Fruit fly (Drosophila melanogaster) whole organism, embryonic: Measurements from ENCODE around the gene vvl.

Source experiments
- Awh ChIP-seq: fragments of 200-800 bp; sonication (Bioruptor generic); IDR thresholded peaks from 2 replicates; pipeline ENCODE4, ENCODE4 v1.3.6; 2022; ENCODE audit warnings: missing biosample characterization, missing genetic modification characterization
- Bdp1 ChIP-seq: fragments of 200-800 bp; sonication (Bioruptor generic); optimal IDR thresholded peaks from 3 replicates; lab custom pipeline; 2016; ENCODE audit warnings: missing biosample characterization, missing genetic modification characterization
- Bgb ChIP-seq: fragments of 200-800 bp; sonication (Bioruptor generic); IDR thresholded peaks from 2 replicates; pipeline ENCODE4 v1.3.6; 2022; ENCODE audit warnings: missing biosample characterization, missing genetic modification characterization; ENCODE audit not compliant: partially characterized antibody
- CG10321 ChIP-seq: fragments of 200-800 bp; sonication (Bioruptor generic); IDR thresholded peaks from 2 replicates; pipeline ENCODE4 v1.3.6; 2022; ENCODE audit warnings: missing biosample characterization, missing genetic modification characterization
- CG11695 ChIP-seq: fragments of 200-800 bp; sonication (Bioruptor generic); IDR thresholded peaks from 3 replicates; pipeline ENCODE4 v1.3.6; 2022; ENCODE audit warnings: missing biosample characterization, missing genetic modification characterization
- CG12155 ChIP-seq: fragments of 200-800 bp; sonication (Bioruptor generic); optimal IDR thresholded peaks from 3 replicates; lab custom pipeline; 2016; ENCODE audit warnings: missing biosample characterization, missing genetic modification characterization
- CG13287 ChIP-seq: fragments of 200-800 bp; sonication (Bioruptor generic); IDR thresholded peaks from 2 replicates; pipeline ENCODE4 v1.3.6; 2022; ENCODE audit warnings: missing biosample characterization, missing genetic modification characterization; ENCODE audit not compliant: partially characterized antibody
- CG14014 ChIP-seq: fragments of 200-800 bp; sonication (Bioruptor generic); IDR thresholded peaks from 2 replicates; pipeline ENCODE4 v1.3.6; 2022; ENCODE audit warnings: missing biosample characterization, missing genetic modification characterization
- CG1529 ChIP-seq: fragments of 200-800 bp; sonication (Bioruptor generic); optimal IDR thresholded peaks from 3 replicates; lab custom pipeline; 2018; ENCODE audit warnings: missing biosample characterization, missing genetic modification characterization
- CG18262 ChIP-seq: fragments of 200-800 bp; optimal IDR thresholded peaks from 3 replicates; lab custom pipeline; 2019; ENCODE audit warnings: missing biosample characterization, mild to moderate bottlenecking, missing genetic modification characterization, moderate library complexity
- CG30403 ChIP-seq: fragments of 200-800 bp; sonication (Bioruptor generic); optimal IDR thresholded peaks from 3 replicates; lab custom pipeline; 2016; ENCODE audit warnings: missing biosample characterization, missing genetic modification characterization
- CG32532 ChIP-seq: fragments of 200-800 bp; sonication (Bioruptor generic); IDR thresholded peaks from 2 replicates; pipeline ENCODE4 v1.3.6; 2022; ENCODE audit warnings: missing biosample characterization, missing genetic modification characterization
- CG4328 ChIP-seq: fragments of 200-800 bp; sonication (Bioruptor generic); optimal IDR thresholded peaks from 3 replicates; lab custom pipeline; 2017; ENCODE audit warnings: missing biosample characterization, missing genetic modification reagents, missing genetic modification characterization
- CG4360 ChIP-seq: fragments of 200-800 bp; sonication (Bioruptor generic); IDR thresholded peaks from 2 replicates; pipeline ENCODE4 v1.3.6; 2022; ENCODE audit warnings: missing biosample characterization, missing genetic modification characterization
- CG4820 ChIP-seq: fragments of 200-800 bp; sonication (Bioruptor generic); optimal IDR thresholded peaks from 3 replicates; lab custom pipeline; 2016; ENCODE audit warnings: missing biosample characterization, missing genetic modification characterization
- CG6175 ChIP-seq: fragments of 200-800 bp; sonication (Bioruptor generic); IDR thresholded peaks from 3 replicates; pipeline ENCODE4 v1.3.6; 2022; ENCODE audit warnings: missing biosample characterization, missing genetic modification characterization
- CG6683 ChIP-seq: fragments of 200-800 bp; sonication (Bioruptor generic); optimal IDR thresholded peaks from 2 replicates; lab custom pipeline; 2017; ENCODE audit warnings: missing biosample characterization, mild to moderate bottlenecking, missing genetic modification characterization, missing genetic modification reagents
- CG6689 ChIP-seq: fragments of 200-800 bp; sonication (Bioruptor generic); IDR thresholded peaks from 2 replicates; pipeline ENCODE4 v1.3.6; 2022; ENCODE audit warnings: missing biosample characterization, missing genetic modification characterization
- CG7271 ChIP-seq: fragments of 200-800 bp; sonication (Bioruptor generic); optimal IDR thresholded peaks from 2 replicates; lab custom pipeline; 2018; ENCODE audit warnings: missing biosample characterization, mild to moderate bottlenecking, missing genetic modification characterization, moderate library complexity
- CG7745 ChIP-seq: fragments of 200-800 bp; sonication (Bioruptor generic); optimal IDR thresholded peaks from 2 replicates; lab custom pipeline; 2018; ENCODE audit warnings: missing biosample characterization, mild to moderate bottlenecking, missing genetic modification characterization, moderate library complexity
- CG8924 ChIP-seq: fragments of 200-800 bp; optimal IDR thresholded peaks from 3 replicates; lab custom pipeline; 2019; ENCODE audit warnings: missing biosample characterization, mild to moderate bottlenecking, missing genetic modification characterization, moderate library complexity
- Dll ChIP-seq: fragments of 200-800 bp; sonication (Bioruptor generic); IDR thresholded peaks from 4 replicates; pipeline ENCODE4 v1.3.6; 2022; ENCODE audit warnings: missing biosample characterization, missing genetic modification characterization; ENCODE audit not compliant: partially characterized antibody
- Fer3 ChIP-seq: fragments of 200-800 bp; sonication (Bioruptor generic); optimal IDR thresholded peaks from 2 replicates; lab custom pipeline; 2018; ENCODE audit warnings: missing biosample characterization, mild to moderate bottlenecking, missing genetic modification characterization, moderate library complexity
- Hmr ChIP-seq: fragments of 200-800 bp; sonication (Bioruptor generic); optimal IDR thresholded peaks from 3 replicates; lab custom pipeline; 2017; ENCODE audit warnings: mild to moderate bottlenecking, missing biosample characterization, missing genetic modification reagents, missing genetic modification characterization
- Hr78 ChIP-seq, 2 experiments: fragments of 200-800 bp in 1 of 2; fragments of >200 bp in 1 of 2; sonication (Bioruptor generic) in 1 of 2; optimal IDR thresholded peaks; 2 replicates each; lab custom pipeline; 2017 to 2019; ENCODE audit warnings: missing biosample characterization in 2 of 2, missing genetic modification characterization in 2 of 2, mild to moderate bottlenecking in 1 of 2, moderate library complexity in 1 of 2
- MTF-1 ChIP-seq: fragments of 200-800 bp; sonication (Bioruptor generic); optimal IDR thresholded peaks from 2 replicates; lab custom pipeline; 2018; ENCODE audit warnings: missing biosample characterization, mild to moderate bottlenecking, missing genetic modification characterization, borderline replicate concordance
- Myb ChIP-seq: fragments of 200-800 bp; sonication (Bioruptor generic); optimal IDR thresholded peaks from 2 replicates; lab custom pipeline; 2016; ENCODE audit warnings: missing biosample characterization, missing genetic modification characterization
- NK7.1 ChIP-seq: fragments of 200-800 bp; sonication (Bioruptor generic); optimal IDR thresholded peaks from 3 replicates; lab custom pipeline; 2016; ENCODE audit warnings: missing biosample characterization, missing genetic modification characterization
- Oaz ChIP-seq: fragments of 200-800 bp; sonication (Bioruptor generic); IDR thresholded peaks from 2 replicates; pipeline ENCODE4 v1.3.6; 2022; ENCODE audit warnings: missing biosample characterization, missing genetic modification characterization
- Poxn ChIP-seq: fragments of 200-800 bp; sonication (Bioruptor generic); IDR thresholded peaks from 2 replicates; pipeline ENCODE4 v1.3.6; 2022; ENCODE audit warnings: missing biosample characterization, missing genetic modification characterization
- Vsx1 ChIP-seq: fragments of 200-800 bp; sonication (Bioruptor generic); optimal IDR thresholded peaks from 2 replicates; lab custom pipeline; 2017; ENCODE audit warnings: missing biosample characterization, mild to moderate bottlenecking, missing genetic modification characterization, missing genetic modification reagents
- abd-A ChIP-seq: fragments of 200-800 bp; sonication (Bioruptor generic); optimal IDR thresholded peaks from 3 replicates; lab custom pipeline; 2019; ENCODE audit warnings: missing biosample characterization, mild to moderate bottlenecking, missing genetic modification characterization, moderate library complexity
- aop ChIP-seq: fragments of 200-800 bp; sonication (Bioruptor generic); IDR thresholded peaks from 2 replicates; pipeline ENCODE4 v1.3.6; 2022; ENCODE audit warnings: missing biosample characterization, missing genetic modification characterization
- cwo ChIP-seq: fragments of 200-800 bp; sonication (Bioruptor generic); optimal IDR thresholded peaks from 3 replicates; lab custom pipeline; 2017; ENCODE audit warnings: missing biosample characterization, missing genetic modification characterization, mild to moderate bottlenecking, moderate library complexity, missing genetic modification reagents
- danr ChIP-seq: fragments of 200-800 bp; sonication (Bioruptor generic); IDR thresholded peaks from 2 replicates; pipeline ENCODE4 v1.3.6; 2022; ENCODE audit warnings: missing biosample characterization, missing genetic modification characterization
- dati ChIP-seq: fragments of 200-800 bp; sonication (Bioruptor generic); IDR thresholded peaks from 2 replicates; pipeline ENCODE4 v1.3.6; 2022; ENCODE audit warnings: missing biosample characterization, missing genetic modification characterization
- exex ChIP-seq: fragments of 200-800 bp; sonication (Bioruptor generic); optimal IDR thresholded peaks from 4 replicates; lab custom pipeline; 2018; ENCODE audit warnings: missing biosample characterization, mild to moderate bottlenecking, missing genetic modification characterization, moderate library complexity
- gem ChIP-seq: fragments of 200-800 bp; sonication (Bioruptor generic); optimal IDR thresholded peaks from 2 replicates; lab custom pipeline; 2019; ENCODE audit warnings: missing biosample characterization, mild to moderate bottlenecking, missing genetic modification characterization, moderate library complexity
- gfzf ChIP-seq: fragments of 200-800 bp; sonication (Bioruptor generic); optimal IDR thresholded peaks from 2 replicates; lab custom pipeline; 2016; ENCODE audit warnings: missing biosample characterization, mild to moderate bottlenecking, missing genetic modification characterization, moderate library complexity
- grn ChIP-seq: fragments of 200-800 bp; sonication (Bioruptor generic); optimal IDR thresholded peaks from 3 replicates; lab custom pipeline; 2017; ENCODE audit warnings: missing biosample characterization, missing genetic modification characterization
- gsb-n ChIP-seq: fragments of 200-800 bp; sonication (Bioruptor generic); optimal IDR thresholded peaks from 3 replicates; lab custom pipeline; 2018; ENCODE audit warnings: missing biosample characterization, mild to moderate bottlenecking, missing genetic modification characterization
- lilli ChIP-seq: fragments of 200-800 bp; sonication (Bioruptor generic); optimal IDR thresholded peaks from 3 replicates; lab custom pipeline; 2016; ENCODE audit warnings: missing biosample characterization, missing genetic modification characterization
- nerfin-1 ChIP-seq: fragments of 200-800 bp; sonication (Bioruptor generic); optimal IDR thresholded peaks from 3 replicates; lab custom pipeline; 2019; ENCODE audit warnings: missing biosample characterization, mild to moderate bottlenecking, missing genetic modification characterization, moderate library complexity
- prd ChIP-seq, 3 experiments: fragments of >200 bp in 2 of 3; fragments of 200-800 bp in 1 of 3; sonication (Bioruptor generic) in 1 of 3; optimal IDR thresholded peaks in 2 of 3; IDR thresholded peaks in 1 of 3; 2 replicates in 2 of 3; 3 replicates in 1 of 3; pipeline versions ENCODE4 v1.3.6 to Lab custom; 2017 to 2022; ENCODE audit warnings: missing biosample characterization in 1 of 3, missing genetic modification characterization in 1 of 3
- salm ChIP-seq: fragments of 200-800 bp; sonication (Bioruptor generic); optimal IDR thresholded peaks from 2 replicates; lab custom pipeline; 2018; ENCODE audit warnings: missing biosample characterization, mild to moderate bottlenecking, missing genetic modification characterization
- sd ChIP-seq: fragments of 200-800 bp; sonication (Bioruptor generic); optimal IDR thresholded peaks from 3 replicates; lab custom pipeline; 2018; ENCODE audit warnings: missing biosample characterization, mild to moderate bottlenecking, missing genetic modification characterization, moderate library complexity
- sob ChIP-seq: fragments of 200-800 bp; sonication (Bioruptor generic); IDR thresholded peaks from 2 replicates; pipeline ENCODE4 v1.3.6; 2022; ENCODE audit warnings: missing biosample characterization, missing genetic modification characterization
- toy ChIP-seq: fragments of 200-800 bp; sonication (Bioruptor generic); IDR thresholded peaks from 2 replicates; pipeline ENCODE4 v1.3.6; 2022; ENCODE audit warnings: missing biosample characterization, missing genetic modification characterization

Gene vvl

DNA sequence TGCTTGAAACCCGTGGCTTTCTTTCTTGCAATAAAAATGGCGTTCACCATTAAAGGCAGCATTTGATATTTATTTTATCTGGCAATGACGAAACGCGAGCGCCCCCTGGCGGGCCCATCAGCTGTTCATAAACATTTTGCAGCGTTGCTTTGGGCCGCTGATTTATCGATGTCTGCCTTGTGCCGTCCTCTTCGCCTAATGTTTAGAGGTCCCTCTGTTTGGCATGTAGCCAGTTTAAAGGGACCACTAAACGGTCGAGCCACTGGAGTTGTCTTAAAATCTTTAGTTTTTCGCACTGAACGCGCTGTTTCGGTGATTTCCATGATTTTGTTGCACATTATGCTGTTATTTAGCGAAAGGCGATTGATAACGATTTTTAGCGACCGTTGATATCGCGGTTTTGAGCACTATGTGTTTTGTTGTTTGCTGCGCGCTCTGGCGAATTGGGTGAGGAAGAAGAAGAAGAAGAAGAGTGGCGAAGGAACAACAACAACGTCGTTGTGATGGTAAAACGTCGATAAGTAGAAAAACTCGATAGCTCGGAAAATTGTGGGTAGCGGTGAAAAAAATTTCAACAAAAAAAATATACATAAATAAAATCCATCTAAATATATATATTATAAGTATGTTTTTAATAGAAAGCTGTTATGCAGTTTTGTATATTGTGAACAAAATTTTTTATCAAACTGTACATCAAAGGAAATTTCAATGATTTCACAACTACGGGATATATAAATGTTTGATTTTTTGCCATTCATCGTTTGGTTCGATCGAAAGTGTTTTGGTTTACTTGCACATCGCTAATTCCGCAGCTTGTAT, 37.5 kb upstream of the vvl start, which contains the start of the genes velo and Sbds (continued):
- TF ChIP-seq cwo (GFP tag; lab: Kevin White, UChicago) (no peak), gfzf (GFP tag; lab: Kevin White, UChicago) (peak; percentile 36), aop (GFP tag; lab: Robert Waterston, UW) (no peak), CG8924 (peak; percentile 49), sob (GFP tag; lab: Robert Waterston, UW) (peak; percentile 42; the same call in 1 of the 2 replicates), CG10321 (GFP tag; lab: Robert Waterston, UW) (no peak), CG13287 (GFP tag; lab: Robert Waterston, UW) (peak; percentile 78), CG6175 (GFP tag; lab: Robert Waterston, UW) (no peak), gem (tag; lab: Kevin White, UChicago) (peak; percentile 72), Hmr (GFP tag; lab: Kevin White, UChicago) (peak; percentile 32), abd-A (tag; lab: Kevin White, UChicago) (no peak), dati (no peak), Vsx1 (GFP tag; lab: Kevin White, UChicago) (no peak), MTF-1 (no peak), CG7745 (tag; lab: Kevin White, UChicago) (no peak), Awh (GFP tag; lab: Robert Waterston, UW) (0 out of 2 replicates have a peak, but pooled peaks have one; percentile 25), lilli (GFP tag; lab: Kevin White, UChicago) (peak; percentile 17), CG4328 (no peak), Oaz (GFP tag; lab: Robert Waterston, UW) (no peak), CG4820 (GFP tag; lab: Kevin White, UChicago) (no peak), salm (tag; lab: Kevin White, UChicago) (no peak), exex (tag; lab: Kevin White, UChicago) (peak; percentile 30), Bdp1 (GFP tag; lab: Kevin White, UChicago) (no peak), CG12155 (GFP tag; lab: Kevin White, UChicago) (peak; percentile 30), prd (optimal IDR thresholded peaks at IDR 0.05; lab: Kevin White, UChicago) (no peak), prd (GFP tag; IDR thresholded peaks at IDR 0.05; lab: Robert Waterston, UW) (peak; percentile 54; the same call in 2 of the 3 replicates), CG4360 (GFP tag; lab: Robert Waterston, UW) (peak; percentile 93), CG11695 (no peak), Dll (peak; percentile 88), CG1529 (GFP tag; lab: Kevin White, UChicago) (no peak), gsb-n (peak; percentile 18), sd (tag; lab: Kevin White, UChicago) (peak; percentile 33), CG6689 (GFP tag; lab: Robert Waterston, UW) (peak; percentile 58), Hr78 (GFP tag; optimal IDR thresholded peaks at IDR 0.05; lab: Kevin White, UChicago) (no peak), Bgb (peak; percentile 70), Fer3 (tag; lab: Kevin White, UChicago) (peak; percentile 45), CG18262 (tag; lab: Kevin White, UChicago) (peak; percentile 50), CG7271 (no peak), Poxn (GFP tag; lab: Robert Waterston, UW) (no peak), CG30403 (GFP tag; lab: Kevin White, UChicago) (peak; percentile 67), NK7.1 (no peak), CG14014 (GFP tag; lab: Robert Waterston, UW) (no peak), CG6683 (GFP tag; lab: Kevin White, UChicago) (no peak), danr (no peak), nerfin-1 (peak; percentile 81), toy (GFP tag; lab: Robert Waterston, UW) (no peak), CG32532 (peak; percentile 66), Myb (peak; percentile 25), grn (GFP tag; lab: Kevin White, UChicago) (no peak)
